Worm (Caenorhabditis elegans) whole organism, L4 larva: ENCODE results near the gene T24E12.10.

ENCODE experiments used
- F44E2.7 ChIP-seq: fragments of 200-800 bp; sonication (Bioruptor generic); IDR thresholded peaks from 2 replicates; pipeline ENCODE4 v2.1.2; 2022; ENCODE audit warnings: missing genetic modification characterization, missing compliant biosample characterization
- dmd-6 ChIP-seq: fragments of 200-800 bp; sonication (Bioruptor generic); IDR thresholded peaks from 2 replicates; pipeline ENCODE4 v1.3.6; 2022; ENCODE audit warnings: missing genetic modification reagents, missing genetic modification characterization, missing compliant biosample characterization
- fos-1 ChIP-seq: fragments of 150-350 bp; optimal IDR thresholded peaks from 2 replicates; lab custom pipeline; 2014; ENCODE audit warnings: missing biosample characterization, missing genetic modification characterization
- nhr-28 ChIP-seq: fragments of 150-350 bp; optimal IDR thresholded peaks from 2 replicates; lab custom pipeline; 2014; ENCODE audit warnings: missing biosample characterization, missing genetic modification characterization
- nhr-41 ChIP-seq: fragments of 200-800 bp; sonication (Bioruptor generic); IDR thresholded peaks from 2 replicates; pipeline ENCODE4 v1.3.6; 2022; ENCODE audit warnings: missing genetic modification reagents, missing genetic modification characterization, missing compliant biosample characterization
- nhr-76 ChIP-seq: fragments of 150-350 bp; optimal IDR thresholded peaks from 2 replicates; lab custom pipeline; 2014; ENCODE audit warnings: missing biosample characterization, missing genetic modification characterization
- nhr-77 ChIP-seq: fragments of 150-350 bp; optimal IDR thresholded peaks from 2 replicates; lab custom pipeline; 2014; ENCODE audit warnings: missing biosample characterization, missing genetic modification characterization
- pqm-1 ChIP-seq: sonication (generic microtip); optimal IDR thresholded peaks from 2 replicates; lab custom pipeline; 2017; ENCODE audit warnings: missing biosample characterization, missing genetic modification characterization

- TF ChIP-seq nhr-76 (tag; lab: Kevin White, UChicago), result no peak
- no peak for TF ChIP-seq nhr-77 (tag; lab: Kevin White, UChicago)
- no peak for TF ChIP-seq fos-1 (tag; lab: Kevin White, UChicago)
- TF ChIP-seq F44E2.7 (GFP tag; lab: Robert Waterston, UW), result no peak
- no peak for TF ChIP-seq dmd-6 (GFP tag; lab: Robert Waterston, UW)
- TF ChIP-seq pqm-1, result no peak
- no peak for TF ChIP-seq nhr-41 (GFP tag; lab: Robert Waterston, UW)
- TF ChIP-seq nhr-28 (tag; lab: Kevin White, UChicago), result no peak
Observed at ce11 chrII:3793336-3793735, 20.3 kb upstream of the T24E12.10 start, which contains the start of gene fbxb-99.
